Worm (Caenorhabditis elegans) whole organism, midembryonic: ENCODE data around the gene gfi-1.

Experiments used
- flt-1 ChIP-seq: fragments of 200-800 bp; sonication (Bioruptor generic); IDR thresholded peaks from 2 replicates; pipeline ENCODE4 v1.3.6; 2022; ENCODE audit warnings: missing genetic modification characterization, missing compliant biosample characterization
- klf-2 ChIP-seq: fragments of 200-800 bp; sonication (Bioruptor generic); conservative IDR thresholded peaks from 2 replicates; pipeline ENCODE4 v1.3.6; 2022; ENCODE audit warnings: missing genetic modification reagents, missing genetic modification characterization, missing compliant biosample characterization

DNA sequence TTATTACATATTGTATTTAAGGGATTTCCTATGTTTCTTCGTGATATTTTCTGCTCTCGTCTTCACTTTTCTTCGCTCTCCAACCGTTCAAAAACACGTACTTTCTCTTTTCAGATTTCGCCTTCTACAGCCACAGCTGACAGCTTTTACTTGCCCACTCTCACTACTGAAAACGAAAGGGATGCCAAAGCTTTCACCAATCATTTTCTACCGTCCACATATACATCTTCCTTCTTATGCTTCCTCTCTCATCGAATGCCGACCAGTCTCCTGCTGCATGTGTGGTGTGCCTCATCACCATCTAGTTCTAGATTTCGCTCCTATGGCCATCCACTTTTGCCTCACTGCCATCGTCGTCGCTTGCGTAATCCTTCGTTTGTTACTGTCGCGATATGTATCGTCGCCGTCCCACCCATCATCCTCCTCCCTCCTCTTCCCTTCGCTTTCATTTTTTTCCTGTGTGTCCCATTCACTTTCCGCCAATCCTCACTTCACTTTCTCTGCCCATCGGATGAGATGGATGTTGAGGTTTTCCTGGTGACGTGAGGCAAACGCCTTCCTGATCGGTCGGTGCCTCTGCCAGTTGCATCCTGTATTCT is 46.5 kb downstream of the gfi-1 start:
- TF ChIP-seq flt-1 (GFP tag; lab: Robert Waterston, UW) (no peak), klf-2 (GFP tag; lab: Robert Waterston, UW) (no peak)
